Fruit fly (Drosophila melanogaster) whole organism, embryonic: ENCODE measurements around the gene CG15740.

Experiments used
- CG18011 ChIP-seq: fragments of 200-800 bp; sonication (Bioruptor generic); optimal IDR thresholded peaks from 2 replicates; lab custom pipeline; 2017; ENCODE audit warnings: missing biosample characterization, missing genetic modification characterization, mild to moderate bottlenecking, moderate library complexity, missing genotype
- luna ChIP-seq: fragments of 200-800 bp; sonication (Bioruptor generic); optimal IDR thresholded peaks from 2 replicates; lab custom pipeline; 2016; ENCODE audit warnings: missing biosample characterization, missing genetic modification characterization

- no peak for TF ChIP-seq CG18011 (GFP tag; lab: Kevin White, UChicago)
- TF ChIP-seq luna (GFP tag; lab: Kevin White, UChicago), result no peak
Measured at dm6 chrX:11868866-11869265, 23.0 kb upstream of the CG15740 start, which contains the start of the genes Nrd1 and CG1847.
